Worm (Caenorhabditis elegans) whole organism, young adult: ENCODE data around the gene F09B9.5.

Source experiments
- F49E8.2 ChIP-seq: sonication (generic microtip); optimal IDR thresholded peaks from 3 replicates; lab custom pipeline; 2017; ENCODE audit warnings: missing genetic modification characterization, mild to moderate bottlenecking, missing compliant biosample characterization, antibody characterized with exemption, moderate library complexity; ENCODE audit not compliant: insufficient read depth
- F55B11.4 ChIP-seq: sonication (generic microtip); optimal IDR thresholded peaks from 2 replicates; lab custom pipeline; 2016; ENCODE audit warnings: missing compliant biosample characterization, missing genetic modification characterization, borderline replicate concordance; ENCODE audit not compliant: insufficient read depth
- T26A5.8 ChIP-seq: sonication (generic microtip); optimal IDR thresholded peaks from 2 replicates; lab custom pipeline; 2016; ENCODE audit warnings: missing genetic modification characterization, missing compliant biosample characterization
- Y53F4B.3 ChIP-seq: fragments of 200-800 bp; sonication (Bioruptor generic); IDR thresholded peaks from 2 replicates; pipeline ENCODE4 v1.3.6; 2022; ENCODE audit warnings: missing genetic modification reagents, missing genetic modification characterization, missing compliant biosample characterization
- Y67H2A.10 ChIP-seq: fragments of 200-800 bp; sonication (Bioruptor generic); conservative IDR thresholded peaks from 2 replicates; pipeline ENCODE4 v1.3.6; 2022; ENCODE audit warnings: missing genetic modification reagents, missing genetic modification characterization, missing compliant biosample characterization
- Y79H2A.3 ChIP-seq: fragments of 200-800 bp; sonication (Bioruptor generic); conservative IDR thresholded peaks from 2 replicates; pipeline ENCODE4 v1.3.6; 2022; ENCODE audit warnings: missing genetic modification reagents, missing genetic modification characterization, missing compliant biosample characterization
- Y95B8A.8 ChIP-seq: fragments of 200-800 bp; sonication (Bioruptor generic); IDR thresholded peaks from 2 replicates; pipeline ENCODE4 v1.3.6; 2022; ENCODE audit warnings: missing genetic modification reagents, missing genetic modification characterization, missing compliant biosample characterization
- ZK185.1 ChIP-seq: sonication (generic microtip); optimal IDR thresholded peaks from 2 replicates; lab custom pipeline; 2016; ENCODE audit warnings: mild to moderate bottlenecking, missing genetic modification characterization, missing compliant biosample characterization; ENCODE audit not compliant: poor library complexity, severe bottlenecking
- akir-1 ChIP-seq: fragments of 200-800 bp; sonication (Bioruptor generic); optimal IDR thresholded peaks from 2 replicates; lab custom pipeline; 2018; ENCODE audit warnings: mild to moderate bottlenecking, missing genetic modification characterization, moderate library complexity, missing compliant biosample characterization
- atf-7 ChIP-seq: sonication (generic microtip); optimal IDR thresholded peaks from 2 replicates; lab custom pipeline; 2017; ENCODE audit warnings: mild to moderate bottlenecking, missing genetic modification characterization, missing compliant biosample characterization
- athp-1 ChIP-seq: sonication (generic microtip); optimal IDR thresholded peaks from 2 replicates; lab custom pipeline; 2017; ENCODE audit warnings: mild to moderate bottlenecking, missing genetic modification characterization, missing compliant biosample characterization
- attf-5 ChIP-seq: fragments of 200-800 bp; sonication (Bioruptor generic); optimal IDR thresholded peaks from 2 replicates; lab custom pipeline; 2018; ENCODE audit warnings: mild to moderate bottlenecking, missing genetic modification characterization, missing compliant biosample characterization
- cebp-2 ChIP-seq: fragments of 200-800 bp; sonication (Bioruptor generic); IDR thresholded peaks from 2 replicates; pipeline ENCODE4 v1.3.6; 2022; ENCODE audit warnings: missing genetic modification characterization, missing compliant biosample characterization
- ceh-27 ChIP-seq: fragments of 200-800 bp; sonication (Bioruptor generic); optimal IDR thresholded peaks from 2 replicates; lab custom pipeline; 2018; ENCODE audit warnings: mild to moderate bottlenecking, missing genetic modification characterization, moderate library complexity, missing compliant biosample characterization
- ceh-58 ChIP-seq: fragments of 200-800 bp; sonication (Bioruptor generic); IDR thresholded peaks from 2 replicates; pipeline ENCODE4 v1.3.6; 2022; ENCODE audit warnings: missing genetic modification characterization, missing compliant biosample characterization
- chd-7 ChIP-seq: sonication (generic microtip); optimal IDR thresholded peaks from 2 replicates; lab custom pipeline; 2016; ENCODE audit warnings: mild to moderate bottlenecking, missing genetic modification characterization, moderate library complexity, missing compliant biosample characterization
- dpl-1 ChIP-seq: fragments of 150-350 bp; optimal IDR thresholded peaks from 2 replicates; lab custom pipeline; 2014; ENCODE audit warnings: missing biosample characterization, missing genetic modification reagents, missing genetic modification characterization
- efl-1 ChIP-seq: fragments of 150-350 bp; optimal IDR thresholded peaks from 2 replicates; lab custom pipeline; 2014; ENCODE audit warnings: missing biosample characterization, missing genetic modification reagents, missing genetic modification characterization
- gei-17 ChIP-seq: fragments of 200-800 bp; sonication (Bioruptor generic); optimal IDR thresholded peaks from 2 replicates; lab custom pipeline; 2018; ENCODE audit warnings: mild to moderate bottlenecking, missing genetic modification characterization, missing compliant biosample characterization
- hlh-12 ChIP-seq: sonication (generic microtip); optimal IDR thresholded peaks from 2 replicates; lab custom pipeline; 2016; ENCODE audit warnings: missing genetic modification characterization, missing compliant biosample characterization
- hmg-1.2 ChIP-seq: fragments of 200-800 bp; sonication (Bioruptor generic); IDR thresholded peaks from 2 replicates; pipeline ENCODE4 v1.3.6; 2022; ENCODE audit warnings: missing genetic modification reagents, missing genetic modification characterization, missing compliant biosample characterization
- hrde-1 ChIP-seq: sonication (generic microtip); optimal IDR thresholded peaks from 2 replicates; lab custom pipeline; 2016; ENCODE audit warnings: missing genetic modification characterization, mild to moderate bottlenecking, missing compliant biosample characterization, moderate library complexity, missing genotype, missing genetic modification reagents, borderline replicate concordance
- lin-26 ChIP-seq: fragments of 200-800 bp; sonication (Bioruptor generic); IDR thresholded peaks from 2 replicates; pipeline ENCODE4 v1.3.6; 2022; ENCODE audit warnings: missing genetic modification reagents, missing genetic modification characterization, missing compliant biosample characterization
- lin-35 ChIP-seq, 3 experiments: fragments of 150-350 bp in 2 of 3; sonication (generic microtip) in 1 of 3; optimal IDR thresholded peaks; 2 replicates each; lab custom pipeline; 2014 to 2018; ENCODE audit warnings: missing biosample characterization in 3 of 3, missing genetic modification characterization in 3 of 3, missing genetic modification reagents in 3 of 3
- lsy-27 ChIP-seq: sonication (generic microtip); optimal IDR thresholded peaks from 2 replicates; lab custom pipeline; 2017; ENCODE audit warnings: missing genetic modification characterization, mild to moderate bottlenecking, missing compliant biosample characterization, antibody characterized with exemption, missing genotype, borderline replicate concordance; ENCODE audit not compliant: insufficient read depth
- madf-10 ChIP-seq: sonication (generic microtip); optimal IDR thresholded peaks from 2 replicates; lab custom pipeline; 2016; ENCODE audit warnings: mild to moderate bottlenecking, missing genetic modification characterization, missing compliant biosample characterization
- madf-8 ChIP-seq: fragments of 200-800 bp; sonication (Bioruptor generic); conservative IDR thresholded peaks from 2 replicates; pipeline ENCODE4 v1.3.6; 2022; ENCODE audit warnings: missing genetic modification reagents, missing genetic modification characterization, missing compliant biosample characterization
- mcd-1 ChIP-seq: fragments of 200-800 bp; sonication (Bioruptor generic); IDR thresholded peaks from 2 replicates; pipeline ENCODE4 v1.3.6; 2022; ENCODE audit warnings: missing genetic modification reagents, missing genetic modification characterization, missing compliant biosample characterization
- mel-28 ChIP-seq: sonication (generic microtip); optimal IDR thresholded peaks from 2 replicates; lab custom pipeline; 2016; ENCODE audit warnings: borderline replicate concordance, mild to moderate bottlenecking, missing genetic modification characterization, missing compliant biosample characterization
- mes-4 ChIP-seq: sonication (generic microtip); optimal IDR thresholded peaks from 2 replicates; lab custom pipeline; 2016; ENCODE audit warnings: missing genotype, missing genetic modification characterization, missing compliant biosample characterization
- nhr-90 ChIP-seq: sonication (generic microtip); optimal IDR thresholded peaks from 2 replicates; lab custom pipeline; 2016; ENCODE audit warnings: missing genotype, mild to moderate bottlenecking, missing genetic modification characterization, missing compliant biosample characterization
- pha-4 ChIP-seq: fragments of 150-350 bp; sonication (generic microtip); optimal IDR thresholded peaks from 2 replicates; lab custom pipeline; 2014; ENCODE audit warnings: missing biosample characterization, missing genetic modification reagents, missing genetic modification characterization
- rec-8 ChIP-seq, 2 experiments: sonication (generic microtip); optimal IDR thresholded peaks; 2 replicates each; lab custom pipeline; 2016; ENCODE audit warnings: mild to moderate bottlenecking in 2 of 2, missing genetic modification characterization in 2 of 2, missing genetic modification reagents in 2 of 2, missing genotype in 2 of 2, missing biosample characterization in 1 of 2, missing compliant biosample characterization in 1 of 2, moderate library complexity in 1 of 2
- snpc-1.1 ChIP-seq: sonication (generic microtip); optimal IDR thresholded peaks from 2 replicates; lab custom pipeline; 2017; ENCODE audit warnings: missing genetic modification characterization, mild to moderate bottlenecking, missing compliant biosample characterization, antibody characterized with exemption, moderate library complexity, missing genotype, missing genetic modification reagents; ENCODE audit not compliant: insufficient read depth
- snpc-1.3 ChIP-seq: sonication (generic microtip); optimal IDR thresholded peaks from 2 replicates; lab custom pipeline; 2017; ENCODE audit warnings: missing genetic modification characterization, mild to moderate bottlenecking, missing compliant biosample characterization, antibody characterized with exemption, moderate library complexity, missing genotype, missing genetic modification reagents; ENCODE audit not compliant: insufficient read depth
- snpc-3.4 ChIP-seq: sonication (generic microtip); optimal IDR thresholded peaks from 2 replicates; lab custom pipeline; 2017; ENCODE audit warnings: missing genetic modification characterization, mild to moderate bottlenecking, missing compliant biosample characterization, antibody characterized with exemption, moderate library complexity, missing genotype, missing genetic modification reagents
- ztf-25 ChIP-seq: fragments of 200-800 bp; sonication (Bioruptor generic); IDR thresholded peaks from 2 replicates; pipeline ENCODE4 v1.3.6; 2022; ENCODE audit warnings: missing genetic modification reagents, missing genetic modification characterization, missing compliant biosample characterization

F09B9.5 gene

DNA sequence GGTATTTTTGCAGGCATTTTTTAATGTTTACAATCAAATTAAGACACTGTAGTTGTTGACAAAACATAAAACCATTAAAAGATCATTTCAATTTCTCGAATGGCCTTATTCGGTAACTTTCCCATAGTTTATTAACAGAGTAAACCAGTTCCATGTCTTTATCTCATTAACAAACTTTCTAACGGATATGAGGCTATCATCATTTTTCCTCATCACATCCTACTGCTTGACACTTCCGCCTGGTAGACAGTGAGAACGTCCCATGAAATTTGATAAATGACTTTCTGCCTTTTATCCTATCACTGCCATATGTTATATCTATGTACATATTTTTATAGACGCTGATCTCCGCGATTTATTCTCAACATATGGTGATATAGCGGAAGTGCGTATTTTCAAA, 16.0 kb downstream of the F09B9.5 start:
- TF ChIP-seq ceh-58 (GFP tag; lab: Robert Waterston, UW) (no peak), snpc-1.1 (no peak), snpc-3.4 (tag; lab: Kevin White, UChicago) (no peak), hmg-1.2 (no peak), mes-4 (tag; lab: Kevin White, UChicago) (no peak), ceh-27 (GFP tag; lab: Kevin White, UChicago) (no peak), ZK185.1 (no peak), efl-1 (GFP tag; lab: Kevin White, UChicago) (no peak), ztf-25 (GFP tag; lab: Robert Waterston, UW) (no peak), nhr-90 (no peak), lsy-27 (no peak), rec-8 (tag; optimal IDR thresholded peaks at IDR 0.05; lab: Kevin White, UChicago) (no peak), dpl-1 (GFP tag; lab: Kevin White, UChicago) (no peak), akir-1 (GFP tag; lab: Kevin White, UChicago) (no peak), attf-5 (GFP tag; lab: Kevin White, UChicago) (no peak), cebp-2 (GFP tag; lab: Robert Waterston, UW) (no peak), pha-4 (tag; lab: Kevin White, UChicago) (no peak), atf-7 (no peak)

DNA sequence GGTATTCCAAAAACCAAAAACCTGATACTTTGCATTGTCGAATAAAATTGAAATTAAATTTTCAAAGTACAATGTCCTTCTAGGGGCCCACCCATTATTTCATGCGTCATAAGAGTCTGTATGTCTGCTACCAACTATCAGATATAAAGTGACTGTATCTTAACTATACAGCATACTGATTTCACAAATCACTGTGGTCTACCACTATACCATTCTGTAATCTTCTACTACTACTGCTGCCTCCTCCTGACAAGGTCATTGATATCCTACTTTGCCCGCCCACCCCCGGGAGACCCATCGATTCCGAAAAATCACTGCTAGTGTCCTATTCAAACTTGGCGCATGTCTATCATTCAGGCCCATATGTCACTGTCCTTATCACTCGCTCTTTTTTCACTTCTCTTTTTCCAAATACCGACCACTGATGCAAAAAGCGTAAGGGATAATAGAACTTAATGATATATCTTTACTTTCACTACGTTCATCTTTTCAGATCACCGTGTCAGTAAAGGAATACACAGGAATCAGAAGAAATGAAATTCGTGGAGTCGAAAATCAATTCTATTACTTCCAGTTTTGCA, 17.5 kb downstream of the F09B9.5 start, which contains the start of gene C07A4.2:
C07A4.2 (plus strand) TSS at position 195 of the 581 bp plus-strand sequence.
- TF ChIP-seq Y79H2A.3 (GFP tag; lab: Robert Waterston, UW): no peak
- no peak for TF ChIP-seq lin-26 (GFP tag; lab: Robert Waterston, UW)
- no peak for TF ChIP-seq F55B11.4
- no peak for TF ChIP-seq hrde-1 (tag; lab: Kevin White, UChicago)
- TF ChIP-seq nhr-90: no peak
- no peak for TF ChIP-seq athp-1 (tag; lab: Kevin White, UChicago)
- no peak for TF ChIP-seq Y67H2A.10
- TF ChIP-seq chd-7: no peak
- TF ChIP-seq gei-17 (GFP tag; lab: Kevin White, UChicago): no peak
- no peak for TF ChIP-seq madf-8

DNA sequence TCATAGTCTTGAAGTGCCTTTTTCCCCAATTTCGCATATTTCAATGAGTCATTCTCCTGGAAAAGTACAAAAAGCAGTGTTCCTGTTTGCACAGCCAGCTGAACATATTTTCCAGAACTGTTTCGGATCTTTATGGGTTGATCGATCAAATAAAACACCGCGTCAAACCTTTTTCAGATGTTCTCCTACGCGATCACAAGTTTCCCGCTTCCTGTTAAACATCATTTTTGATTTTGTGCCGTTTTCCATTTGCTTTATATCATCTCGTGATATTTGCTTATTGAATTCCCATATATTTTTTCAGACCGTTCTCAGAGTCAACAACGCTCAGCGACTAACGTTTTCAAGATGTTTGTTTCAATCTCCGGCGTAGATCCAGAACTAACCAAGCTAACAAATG, 20.1 kb downstream of the F09B9.5 start, which contains the start of gene C07A4.3:
C07A4.3 (plus strand) TSS at position 301 of the 400 bp plus-strand sequence.
- TF ChIP-seq F49E8.2 (tag; lab: Kevin White, UChicago): no peak
- TF ChIP-seq Y53F4B.3: no peak
- TF ChIP-seq snpc-1.3 (tag; lab: Kevin White, UChicago): no peak
- no peak for TF ChIP-seq gei-17 (GFP tag; lab: Kevin White, UChicago)
- no peak for TF ChIP-seq hlh-12
- no peak for TF ChIP-seq madf-10 (tag; lab: Kevin White, UChicago)
- TF ChIP-seq mcd-1 (GFP tag; lab: Robert Waterston, UW): no peak
- no peak for TF ChIP-seq madf-8
- TF ChIP-seq Y95B8A.8 (GFP tag; lab: Robert Waterston, UW): no peak
- no peak for TF ChIP-seq snpc-3.4 (tag; lab: Kevin White, UChicago)
- no peak for TF ChIP-seq athp-1 (tag; lab: Kevin White, UChicago)
- TF ChIP-seq lin-35 (GFP tag; optimal IDR thresholded peaks at IDR 0.05; lab: Kevin White, UChicago): no peak
- no peak for TF ChIP-seq mel-28 (tag; lab: Kevin White, UChicago)
- TF ChIP-seq snpc-1.1: no peak
- no peak for TF ChIP-seq T26A5.8 (tag; lab: Kevin White, UChicago)
- TF ChIP-seq, all 124 proteins: peak for 0
